Worm (Caenorhabditis elegans) whole organism, midembryonic: ENCODE data around the gene grd-1.

ENCODE experiments used
- T22C8.4 ChIP-seq: fragments of 200-800 bp; sonication (Bioruptor generic); IDR thresholded peaks from 2 replicates; pipeline ENCODE4 v1.3.6; 2022; ENCODE audit warnings: missing genetic modification characterization, missing compliant biosample characterization
- cog-1 ChIP-seq: sonication (generic microtip); optimal IDR thresholded peaks from 2 replicates; lab custom pipeline; 2016; ENCODE audit warnings: missing genetic modification characterization, missing compliant biosample characterization
- flt-1 ChIP-seq: fragments of 200-800 bp; sonication (Bioruptor generic); IDR thresholded peaks from 2 replicates; pipeline ENCODE4 v1.3.6; 2022; ENCODE audit warnings: missing genetic modification characterization, missing compliant biosample characterization
- klf-2 ChIP-seq: fragments of 200-800 bp; sonication (Bioruptor generic); conservative IDR thresholded peaks from 2 replicates; pipeline ENCODE4 v1.3.6; 2022; ENCODE audit warnings: missing genetic modification reagents, missing genetic modification characterization, missing compliant biosample characterization
- med-1 ChIP-seq: sonication (generic microtip); optimal IDR thresholded peaks from 2 replicates; lab custom pipeline; 2017; ENCODE audit warnings: missing genetic modification characterization, mild to moderate bottlenecking, missing compliant biosample characterization, antibody characterized with exemption, missing genetic modification reagents; ENCODE audit not compliant: insufficient read depth
- ref-1 ChIP-seq: fragments of 200-800 bp; sonication (Bioruptor generic); conservative IDR thresholded peaks from 2 replicates; pipeline ENCODE4 v1.3.6; 2022; ENCODE audit warnings: missing genetic modification reagents, missing genetic modification characterization, missing compliant biosample characterization
- tab-1 ChIP-seq: fragments of 200-800 bp; sonication (Bioruptor generic); IDR thresholded peaks from 2 replicates; pipeline ENCODE4 v1.3.6; 2022; ENCODE audit warnings: missing genetic modification characterization, missing compliant biosample characterization
- ztf-23 ChIP-seq: fragments of 200-800 bp; sonication (Bioruptor generic); IDR thresholded peaks from 2 replicates; pipeline ENCODE4 v1.3.6; 2022; ENCODE audit warnings: missing genetic modification reagents, missing genetic modification characterization, missing compliant biosample characterization
- ztf-29 ChIP-seq: fragments of 200-800 bp; sonication (Bioruptor generic); IDR thresholded peaks from 2 replicates; pipeline ENCODE4 v1.3.6; 2022; ENCODE audit warnings: missing genetic modification reagents, missing genetic modification characterization, missing compliant biosample characterization

Gene grd-1

ce11 chrX:11132260-11132659 lies 23.0 kb downstream of the grd-1 start:
- TF ChIP-seq ztf-23 (GFP tag; lab: Robert Waterston, UW) (no peak), ztf-29 (GFP tag; lab: Robert Waterston, UW) (no peak)

DNA sequence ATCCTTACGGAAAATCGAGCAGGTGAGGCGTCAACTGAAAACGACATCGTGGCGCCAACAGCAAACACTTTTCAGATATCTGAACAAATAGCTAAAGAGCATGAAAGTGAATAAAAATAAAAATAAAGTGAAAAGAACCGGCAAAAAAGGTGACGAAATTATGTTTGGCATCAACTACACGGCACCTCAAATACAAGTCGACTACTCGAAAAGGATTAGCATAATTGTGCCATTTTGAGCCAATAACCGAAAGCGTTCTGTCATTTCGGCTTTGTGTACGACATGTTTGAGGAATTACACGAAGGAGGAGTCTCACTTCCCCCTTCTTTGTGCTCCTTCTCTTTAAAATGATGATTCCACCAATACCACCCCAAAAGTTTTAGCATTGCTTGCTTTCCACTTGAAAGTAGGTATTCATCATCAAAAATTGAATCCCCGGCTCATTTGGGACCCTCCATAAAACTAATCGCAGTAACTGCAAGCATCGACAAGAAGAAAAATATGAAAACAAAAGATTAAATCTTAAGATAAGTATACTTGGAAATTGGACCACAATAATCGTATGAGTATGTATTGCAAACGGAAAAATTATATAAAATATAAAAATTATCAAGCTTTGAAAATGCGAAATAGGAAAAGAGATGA lies 25.6 kb downstream of the grd-1 start:
- no peak for TF ChIP-seq ref-1 (GFP tag; lab: Robert Waterston, UW)
- TF ChIP-seq tab-1 (GFP tag; lab: Robert Waterston, UW), result no peak
- no peak for TF ChIP-seq klf-2
- no peak for TF ChIP-seq cog-1
- no peak for TF ChIP-seq T22C8.4
- TF ChIP-seq ztf-29 (GFP tag; lab: Robert Waterston, UW), result no peak
- no peak for TF ChIP-seq ztf-23 (GFP tag; lab: Robert Waterston, UW)
- TF ChIP-seq flt-1 (GFP tag; lab: Robert Waterston, UW), result no peak

- TF ChIP-seq ztf-23 (GFP tag; lab: Robert Waterston, UW) (no peak), ztf-29 (GFP tag; lab: Robert Waterston, UW) (no peak)
These were observed 27.7 kb downstream of the grd-1 start for ce11 chrX:11136988-11137387.

- TF ChIP-seq med-1 (no peak), ref-1 (GFP tag; lab: Robert Waterston, UW) (no peak), tab-1 (GFP tag; lab: Robert Waterston, UW) (no peak), ztf-23 (GFP tag; lab: Robert Waterston, UW) (no peak), cog-1 (no peak), T22C8.4 (no peak), klf-2 (no peak), flt-1 (GFP tag; lab: Robert Waterston, UW) (no peak), ztf-29 (GFP tag; lab: Robert Waterston, UW) (no peak)
These were observed 28.4 kb downstream of the grd-1 start for ce11 chrX:11137632-11138031.

DNA sequence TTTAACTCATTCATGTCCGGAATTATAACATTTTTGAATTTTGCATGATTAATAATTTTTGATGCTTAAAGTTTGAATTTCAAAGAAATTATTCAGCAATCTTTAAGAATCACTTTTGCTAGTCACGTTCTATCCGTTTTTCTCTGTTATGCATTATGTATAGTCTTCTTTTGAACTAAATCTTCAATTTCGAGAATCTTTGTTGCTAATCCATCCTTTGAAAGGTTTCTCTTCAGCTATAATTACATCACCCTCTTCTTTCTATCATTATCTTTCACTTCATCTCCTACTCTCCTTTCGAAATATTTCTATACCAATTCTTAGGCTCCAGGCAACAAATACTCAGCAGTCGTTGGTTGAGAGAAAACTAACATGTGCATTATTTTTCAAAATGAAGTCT lies 42.3 kb downstream of the grd-1 start:
- TF ChIP-seq ztf-23 (GFP tag; lab: Robert Waterston, UW) (no peak), cog-1 (no peak), tab-1 (GFP tag; lab: Robert Waterston, UW) (no peak), T22C8.4 (no peak), ref-1 (GFP tag; lab: Robert Waterston, UW) (no peak), med-1 (no peak)

DNA sequence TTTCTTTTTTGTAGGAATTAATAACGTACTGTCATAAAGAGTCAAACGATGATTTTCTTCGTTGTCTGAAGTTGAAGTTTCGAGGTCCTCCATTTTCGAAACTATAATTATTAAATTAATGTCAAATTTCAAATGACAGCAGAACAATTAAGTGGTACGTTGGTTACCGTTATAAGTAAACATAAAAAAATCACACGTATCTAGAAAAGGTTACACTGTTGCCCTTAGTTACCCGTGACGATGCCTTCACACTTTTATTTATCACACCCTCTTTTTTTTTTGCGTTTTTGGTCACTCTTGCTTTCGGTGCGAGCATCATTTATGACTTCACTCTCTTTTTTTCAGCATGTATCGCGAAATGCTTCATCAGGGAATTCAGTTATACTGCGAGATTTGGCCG lies 43.5 kb downstream of the grd-1 start, which contains the start of the genes C05C9.3 and C05C9.2:
C05C9.3 (minus strand) TSS at position 101 of the 400 bp plus-strand sequence.
C05C9.2 (plus strand) TSS at position 346 of the 400 bp plus-strand sequence.
- TF ChIP-seq tab-1 (GFP tag; lab: Robert Waterston, UW), result no peak
- TF ChIP-seq cog-1, result no peak
- TF ChIP-seq ref-1 (GFP tag; lab: Robert Waterston, UW), result no peak
- no peak for TF ChIP-seq T22C8.4
- TF ChIP-seq klf-2, result no peak

ce11 chrX:11160537-11160936 lies 51.3 kb downstream of the grd-1 start, which contains the start of gene C05C9.1:
TSS of gene C05C9.1 (plus strand) at chrX:11160837.
- TF ChIP-seq cog-1 (no peak), flt-1 (GFP tag; lab: Robert Waterston, UW) (no peak), med-1 (no peak), T22C8.4 (no peak), tab-1 (GFP tag; lab: Robert Waterston, UW) (no peak), klf-2 (no peak), ztf-23 (GFP tag; lab: Robert Waterston, UW) (no peak), ref-1 (GFP tag; lab: Robert Waterston, UW) (no peak), ztf-29 (GFP tag; lab: Robert Waterston, UW) (no peak)

DNA sequence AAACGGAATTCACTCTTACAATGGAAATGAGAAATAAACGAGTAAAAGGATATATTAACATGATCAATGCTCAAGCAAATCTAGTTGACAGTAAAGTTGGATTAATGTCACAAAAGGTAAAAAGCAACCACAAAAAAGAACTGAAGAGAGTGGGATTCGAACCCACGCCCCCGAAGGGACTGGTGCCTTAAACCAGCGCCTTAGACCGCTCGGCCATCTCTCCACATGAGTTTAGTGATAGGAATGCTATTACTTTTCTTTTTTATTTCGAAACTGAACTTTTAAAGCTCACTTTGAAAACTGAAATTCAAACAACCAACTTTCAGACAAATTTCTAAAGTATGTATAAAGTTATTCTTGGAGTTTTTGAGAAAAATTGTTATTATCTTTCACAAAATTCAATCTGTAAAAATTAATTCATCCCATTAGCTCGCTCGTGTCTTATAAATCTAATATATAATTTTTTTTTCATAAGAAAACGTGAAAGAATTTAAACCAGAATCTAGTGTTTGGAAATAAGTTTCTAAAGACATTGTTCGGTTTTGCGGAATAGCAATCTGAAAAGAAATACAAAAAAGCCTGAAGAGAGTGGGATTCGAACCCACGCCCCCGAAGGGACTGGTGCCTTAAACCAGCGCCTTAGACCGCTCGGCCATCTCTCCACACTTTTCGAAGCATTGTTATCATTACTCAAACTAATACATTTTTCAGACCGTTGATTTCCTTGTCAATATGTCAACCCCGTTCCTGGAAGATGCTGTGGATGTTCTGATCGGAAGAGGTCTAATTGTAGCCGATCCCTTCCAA lies 53.7 kb downstream of the grd-1 start:
- no peak for TF ChIP-seq ztf-23 (GFP tag; lab: Robert Waterston, UW)
- TF ChIP-seq cog-1, result no peak
- TF ChIP-seq flt-1 (GFP tag; lab: Robert Waterston, UW), result no peak
- no peak for TF ChIP-seq klf-2
- TF ChIP-seq T22C8.4, result no peak
- no peak for TF ChIP-seq ref-1 (GFP tag; lab: Robert Waterston, UW)
- TF ChIP-seq tab-1 (GFP tag; lab: Robert Waterston, UW), result no peak
- TF ChIP-seq med-1, result no peak
- TF ChIP-seq ztf-29 (GFP tag; lab: Robert Waterston, UW), result no peak
